Worm (Caenorhabditis elegans) whole organism, L4/young adult: ENCODE results near the gene fbxb-96.

ENCODE experiments used
- W03F9.2 ChIP-seq: fragments of 150-350 bp; optimal IDR thresholded peaks from 2 replicates; lab custom pipeline; 2014; ENCODE audit warnings: missing biosample characterization, missing genetic modification characterization
- dao-5 ChIP-seq: sonication (generic microtip); optimal IDR thresholded peaks from 2 replicates; lab custom pipeline; 2016; ENCODE audit warnings: missing genotype, missing genetic modification characterization, moderate library complexity, missing compliant biosample characterization
- him-1 ChIP-seq: sonication (generic microtip); optimal IDR thresholded peaks from 2 replicates; lab custom pipeline; 2016; ENCODE audit warnings: missing genotype, missing genetic modification reagents, missing genetic modification characterization, missing compliant biosample characterization

DNA sequence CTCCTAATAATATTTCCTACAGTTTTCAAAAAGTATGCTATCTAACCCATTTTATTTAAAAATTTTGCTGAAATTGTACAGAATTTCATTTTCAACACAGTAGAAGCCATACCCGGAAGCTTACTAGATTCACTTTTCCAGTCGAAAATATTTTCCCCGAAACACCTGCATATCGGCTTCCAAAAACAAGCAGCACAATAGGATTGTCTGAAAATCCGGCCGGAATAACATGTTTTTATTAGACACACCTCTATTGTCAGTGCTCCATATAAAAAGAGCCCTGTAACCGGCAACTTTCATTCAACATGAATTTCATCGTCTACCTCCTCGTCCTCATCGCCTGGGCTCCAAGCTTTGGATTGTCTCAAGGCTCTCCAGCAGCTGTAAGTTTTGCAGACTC, 2.3 kb upstream of the fbxb-96 start, which contains the start of gene C52E2.2:
- TF ChIP-seq dao-5 (tag; lab: Kevin White, UChicago) (no peak), W03F9.2 (tag; lab: Kevin White, UChicago) (no peak), him-1 (no peak)
